Fruit fly (Drosophila melanogaster) whole organism: ENCODE results near the gene CG4553.

ENCODE experiments used
- CG8478 ChIP-seq: fragments of >200 bp; optimal IDR thresholded peaks from 2 replicates; lab custom pipeline; 2018; ENCODE audit warnings: inconsistent platforms
- Dll ChIP-seq: fragments of >200 bp; optimal IDR thresholded peaks from 2 replicates; lab custom pipeline; 2017
- EcR ChIP-seq, 2 experiments: fragments of >200 bp; optimal IDR thresholded peaks; 2 replicates each; lab custom pipeline; 2017; ENCODE audit warnings: missing biosample characterization in 2 of 2, missing genetic modification characterization in 2 of 2, missing genetic modification reagents in 2 of 2
- pan ChIP-seq: fragments of >200 bp; optimal IDR thresholded peaks from 2 replicates; lab custom pipeline; 2017
- usp ChIP-seq: fragments of >200 bp; optimal IDR thresholded peaks from 2 replicates; lab custom pipeline; 2017; ENCODE audit warnings: missing biosample characterization, missing genetic modification characterization, mixed read lengths

DNA sequence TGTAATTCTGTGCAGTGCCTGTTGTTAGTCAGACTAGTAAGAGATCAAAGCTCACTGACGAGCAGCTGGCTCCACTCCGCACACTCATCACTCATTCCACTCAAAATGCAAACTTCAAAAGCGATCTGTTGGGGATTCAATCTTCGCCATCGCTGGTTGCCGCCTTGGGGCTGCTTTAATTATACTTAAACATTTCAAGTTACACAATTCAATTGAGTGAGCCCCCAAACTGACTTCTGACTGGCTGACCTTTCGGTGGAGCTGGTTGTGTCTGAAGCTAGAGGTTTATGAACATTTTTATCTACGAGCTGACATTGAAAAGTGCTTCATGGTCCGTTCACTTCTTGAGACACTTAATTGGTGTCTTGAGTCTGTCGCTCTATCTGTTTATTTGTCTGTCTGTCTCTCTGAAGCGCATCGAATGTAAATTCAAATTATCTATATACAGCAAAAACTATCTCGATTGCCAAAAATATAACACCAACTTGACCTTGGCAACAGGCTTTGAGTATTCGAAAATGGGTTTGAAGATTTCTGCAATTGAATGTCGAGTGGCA is 39.4 kb downstream of the CG4553 start:
- TF ChIP-seq EcR (GFP tag; optimal IDR thresholded peaks at IDR 0.05; lab: Kevin White, UChicago) (no peak), Dll (lab: Kevin White, UChicago) (no peak), usp (GFP tag; lab: Kevin White, UChicago) (no peak), CG8478 (lab: Kevin White, UChicago) (no peak), pan (lab: Kevin White, UChicago) (no peak)
